Worm (Caenorhabditis elegans) whole organism, young adult: ENCODE measurements around the gene C39B5.14.

Experiments used
- B0019.2 ChIP-seq: fragments of 200-800 bp; sonication (Bioruptor generic); conservative IDR thresholded peaks from 2 replicates; pipeline ENCODE4 v1.3.6; 2022; ENCODE audit warnings: missing genetic modification reagents, missing genetic modification characterization, missing compliant biosample characterization
- F33H1.4 ChIP-seq: fragments of 200-800 bp; sonication (Bioruptor generic); IDR thresholded peaks from 2 replicates; pipeline ENCODE4 v1.3.6; 2022; ENCODE audit warnings: missing genetic modification reagents, missing genetic modification characterization, missing compliant biosample characterization
- F57A8.1 ChIP-seq: fragments of 200-800 bp; sonication (Bioruptor generic); optimal IDR thresholded peaks from 2 replicates; lab custom pipeline; 2018; ENCODE audit warnings: mild to moderate bottlenecking, missing genetic modification characterization, moderate library complexity, missing compliant biosample characterization
- F57C9.4 ChIP-seq: sonication (generic microtip); optimal IDR thresholded peaks from 2 replicates; lab custom pipeline; 2017; ENCODE audit warnings: mild to moderate bottlenecking, missing genetic modification characterization, missing compliant biosample characterization
- ZK185.1 ChIP-seq: sonication (generic microtip); optimal IDR thresholded peaks from 2 replicates; lab custom pipeline; 2016; ENCODE audit warnings: mild to moderate bottlenecking, missing genetic modification characterization, missing compliant biosample characterization; ENCODE audit not compliant: poor library complexity, severe bottlenecking
- akir-1 ChIP-seq: fragments of 200-800 bp; sonication (Bioruptor generic); optimal IDR thresholded peaks from 2 replicates; lab custom pipeline; 2018; ENCODE audit warnings: mild to moderate bottlenecking, missing genetic modification characterization, moderate library complexity, missing compliant biosample characterization
- ama-1 ChIP-seq, 3 experiments: fragments of 150-350 bp in 1 of 3; sonication (generic microtip) in 2 of 3; optimal IDR thresholded peaks; 2 replicates each; lab custom pipeline; 2014 to 2018; ENCODE audit warnings: missing biosample characterization in 2 of 3, missing genetic modification characterization in 2 of 3, missing genetic modification reagents in 2 of 3
- attf-3 ChIP-seq: fragments of 200-800 bp; sonication (Bioruptor generic); conservative IDR thresholded peaks from 2 replicates; pipeline ENCODE4 v1.3.6; 2022; ENCODE audit warnings: missing genetic modification reagents, missing genetic modification characterization, missing compliant biosample characterization
- attf-5 ChIP-seq: fragments of 200-800 bp; sonication (Bioruptor generic); optimal IDR thresholded peaks from 2 replicates; lab custom pipeline; 2018; ENCODE audit warnings: mild to moderate bottlenecking, missing genetic modification characterization, missing compliant biosample characterization
- cebp-1 ChIP-seq, 2 experiments: fragments of 200-800 bp in 1 of 2; sonication (Bioruptor generic) in 1 of 2; sonication (generic microtip) in 1 of 2; IDR thresholded peaks in 1 of 2; optimal IDR thresholded peaks in 1 of 2; 2 replicates each; pipeline versions ENCODE4 v1.3.6 to Lab custom; 2017 to 2022; ENCODE audit warnings: missing compliant biosample characterization in 2 of 2, missing genetic modification characterization in 2 of 2, mild to moderate bottlenecking in 1 of 2, missing genetic modification reagents in 1 of 2, moderate library complexity in 1 of 2
- ceh-27 ChIP-seq: fragments of 200-800 bp; sonication (Bioruptor generic); optimal IDR thresholded peaks from 2 replicates; lab custom pipeline; 2018; ENCODE audit warnings: mild to moderate bottlenecking, missing genetic modification characterization, moderate library complexity, missing compliant biosample characterization
- ceh-40 ChIP-seq: fragments of 200-800 bp; sonication (Bioruptor generic); IDR thresholded peaks from 2 replicates; pipeline ENCODE4 v1.3.6; 2022; ENCODE audit warnings: missing genetic modification characterization, missing compliant biosample characterization
- chd-7 ChIP-seq: sonication (generic microtip); optimal IDR thresholded peaks from 2 replicates; lab custom pipeline; 2016; ENCODE audit warnings: mild to moderate bottlenecking, missing genetic modification characterization, moderate library complexity, missing compliant biosample characterization
- die-1 ChIP-seq: sonication (generic microtip); optimal IDR thresholded peaks from 2 replicates; lab custom pipeline; 2016; ENCODE audit warnings: missing genotype, mild to moderate bottlenecking, missing genetic modification characterization, missing compliant biosample characterization
- dox-1 ChIP-seq: fragments of 200-800 bp; sonication (Bioruptor generic); IDR thresholded peaks from 2 replicates; pipeline ENCODE4 v1.3.6; 2022; ENCODE audit warnings: missing genetic modification reagents, missing genetic modification characterization, missing compliant biosample characterization
- dpl-1 ChIP-seq: fragments of 150-350 bp; optimal IDR thresholded peaks from 2 replicates; lab custom pipeline; 2014; ENCODE audit warnings: missing biosample characterization, missing genetic modification reagents, missing genetic modification characterization
- efl-1 ChIP-seq: fragments of 150-350 bp; optimal IDR thresholded peaks from 2 replicates; lab custom pipeline; 2014; ENCODE audit warnings: missing biosample characterization, missing genetic modification reagents, missing genetic modification characterization
- egrh-3 ChIP-seq: fragments of 200-800 bp; sonication (Bioruptor generic); IDR thresholded peaks from 2 replicates; pipeline ENCODE4 v1.3.6; 2022; ENCODE audit warnings: missing genetic modification reagents, missing genetic modification characterization, missing compliant biosample characterization
- hrde-1 ChIP-seq: sonication (generic microtip); optimal IDR thresholded peaks from 2 replicates; lab custom pipeline; 2016; ENCODE audit warnings: missing genetic modification characterization, mild to moderate bottlenecking, missing compliant biosample characterization, moderate library complexity, missing genotype, missing genetic modification reagents, borderline replicate concordance
- let-607 ChIP-seq, 2 experiments: fragments of 200-800 bp in 1 of 2; sonication (Bioruptor generic) in 1 of 2; sonication (generic microtip) in 1 of 2; optimal IDR thresholded peaks; 2 replicates each; lab custom pipeline; 2016 to 2018; ENCODE audit warnings: mild to moderate bottlenecking in 2 of 2, missing compliant biosample characterization in 2 of 2, missing genetic modification characterization in 2 of 2, moderate library complexity in 2 of 2, missing genotype in 1 of 2
- lin-26 ChIP-seq: fragments of 200-800 bp; sonication (Bioruptor generic); IDR thresholded peaks from 2 replicates; pipeline ENCODE4 v1.3.6; 2022; ENCODE audit warnings: missing genetic modification reagents, missing genetic modification characterization, missing compliant biosample characterization
- lsl-1 ChIP-seq: fragments of 200-800 bp; sonication (Bioruptor generic); optimal IDR thresholded peaks from 2 replicates; lab custom pipeline; 2018; ENCODE audit warnings: mild to moderate bottlenecking, missing genetic modification characterization, moderate library complexity, missing compliant biosample characterization
- nfya-1 ChIP-seq: sonication (generic microtip); optimal IDR thresholded peaks from 2 replicates; lab custom pipeline; 2017; ENCODE audit warnings: antibody characterized with exemption, missing compliant biosample characterization, missing genetic modification characterization, borderline replicate concordance; ENCODE audit not compliant: insufficient read depth
- nfya-2 ChIP-seq: fragments of 200-800 bp; sonication (Bioruptor generic); IDR thresholded peaks from 2 replicates; pipeline ENCODE4 v1.3.6; 2022; ENCODE audit warnings: missing genetic modification reagents, missing genetic modification characterization, missing compliant biosample characterization
- nhr-27 ChIP-seq: fragments of 200-800 bp; sonication (Bioruptor generic); optimal IDR thresholded peaks from 2 replicates; lab custom pipeline; 2018; ENCODE audit warnings: mild to moderate bottlenecking, missing genetic modification characterization, moderate library complexity, missing compliant biosample characterization
- nhr-80 ChIP-seq: sonication (generic microtip); optimal IDR thresholded peaks from 2 replicates; lab custom pipeline; 2016; ENCODE audit warnings: missing genetic modification characterization, missing compliant biosample characterization
- pha-4 ChIP-seq: fragments of 150-350 bp; sonication (generic microtip); optimal IDR thresholded peaks from 2 replicates; lab custom pipeline; 2014; ENCODE audit warnings: missing biosample characterization, missing genetic modification reagents, missing genetic modification characterization
- rpc-1 ChIP-seq, 2 experiments: fragments of 150-350 bp in 1 of 2; sonication (generic microtip) in 1 of 2; optimal IDR thresholded peaks; 2 replicates each; lab custom pipeline; 2014 to 2018; ENCODE audit warnings: missing biosample characterization in 1 of 2, missing genetic modification characterization in 1 of 2, missing genetic modification reagents in 1 of 2, missing genotype in 1 of 2
- snpc-1.1 ChIP-seq: sonication (generic microtip); optimal IDR thresholded peaks from 2 replicates; lab custom pipeline; 2017; ENCODE audit warnings: missing genetic modification characterization, mild to moderate bottlenecking, missing compliant biosample characterization, antibody characterized with exemption, moderate library complexity, missing genotype, missing genetic modification reagents; ENCODE audit not compliant: insufficient read depth
- snpc-3.4 ChIP-seq: sonication (generic microtip); optimal IDR thresholded peaks from 2 replicates; lab custom pipeline; 2017; ENCODE audit warnings: missing genetic modification characterization, mild to moderate bottlenecking, missing compliant biosample characterization, antibody characterized with exemption, moderate library complexity, missing genotype, missing genetic modification reagents
- snpc-4 ChIP-seq, 5 experiments: fragments of 150-350 bp in 1 of 5; sonication (generic microtip) in 4 of 5; optimal IDR thresholded peaks; 2 replicates each; lab custom pipeline; 2014 to 2018; ENCODE audit warnings: missing genetic modification characterization in 5 of 5, missing biosample characterization in 3 of 5, antibody characterized with exemption in 2 of 5, mild to moderate bottlenecking in 2 of 5, missing compliant biosample characterization in 2 of 5, missing genotype in 2 of 5, moderate library complexity in 2 of 5, missing genetic modification reagents in 1 of 5
- tlf-1 ChIP-seq: fragments of 200-800 bp; sonication (Bioruptor generic); optimal IDR thresholded peaks from 2 replicates; lab custom pipeline; 2018; ENCODE audit warnings: mild to moderate bottlenecking, missing genetic modification characterization, missing compliant biosample characterization
- unc-130 ChIP-seq: sonication (generic microtip); optimal IDR thresholded peaks from 2 replicates; lab custom pipeline; 2016; ENCODE audit warnings: missing genetic modification reagents, missing genetic modification characterization, missing compliant biosample characterization
- xnd-1 ChIP-seq: sonication (generic microtip); optimal IDR thresholded peaks from 2 replicates; lab custom pipeline; 2016; ENCODE audit warnings: missing genotype, missing genetic modification reagents, missing genetic modification characterization, missing compliant biosample characterization
- zfh-2 ChIP-seq: fragments of 200-800 bp; sonication (Bioruptor generic); conservative IDR thresholded peaks from 2 replicates; pipeline ENCODE4 v1.3.6; 2022; ENCODE audit warnings: missing genetic modification reagents, missing genetic modification characterization, missing compliant biosample characterization
- zim-3 ChIP-seq: sonication (generic microtip); optimal IDR thresholded peaks from 2 replicates; lab custom pipeline; 2017; ENCODE audit warnings: mild to moderate bottlenecking, missing genetic modification characterization, moderate library complexity, missing compliant biosample characterization
- ztf-18 ChIP-seq: sonication (generic microtip); optimal IDR thresholded peaks from 2 replicates; lab custom pipeline; 2016; ENCODE audit warnings: missing genotype, mild to moderate bottlenecking, missing genetic modification characterization, missing compliant biosample characterization
- ztf-3 ChIP-seq: fragments of 200-800 bp; sonication (Bioruptor generic); optimal IDR thresholded peaks from 2 replicates; lab custom pipeline; 2018; ENCODE audit warnings: mild to moderate bottlenecking, missing genetic modification characterization, missing compliant biosample characterization
- ztf-6 ChIP-seq: fragments of 200-800 bp; sonication (Bioruptor generic); IDR thresholded peaks from 2 replicates; pipeline ENCODE4 v1.3.6; 2022; ENCODE audit warnings: missing genetic modification reagents, missing genetic modification characterization, missing compliant biosample characterization

C39B5.14 gene

DNA sequence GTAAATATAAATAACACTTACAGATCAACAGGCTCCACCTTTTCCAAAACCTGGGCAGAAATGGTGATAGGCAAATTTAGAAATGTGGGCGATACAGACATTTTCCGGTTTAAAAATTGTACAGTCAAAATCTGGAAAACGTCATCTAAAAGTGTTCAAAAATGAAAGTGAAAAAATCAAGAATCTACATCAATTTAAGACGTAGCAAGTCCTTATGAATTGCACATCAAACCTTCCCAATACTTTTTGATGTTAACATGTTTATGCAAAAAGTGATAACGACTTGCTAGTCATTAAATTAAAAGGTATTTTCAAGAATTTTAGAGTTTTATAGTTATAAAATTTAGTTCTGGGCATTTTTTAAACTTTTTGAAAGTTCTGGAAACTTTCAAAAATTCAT, 40.1 kb downstream of the C39B5.14 start, which contains the start of gene fbxa-7:
Gene fbxa-7, minus strand, starts transcription at position 101 of the 400 bp plus-strand sequence.
- no peak for TF ChIP-seq rpc-1 (optimal IDR thresholded peaks at IDR 0.05; lab: Kevin White, UChicago)
- no peak for TF ChIP-seq rpc-1 (tag; optimal IDR thresholded peaks at IDR 0.05; lab: Kevin White, UChicago)
- TF ChIP-seq xnd-1 (tag; lab: Kevin White, UChicago): no peak
- TF ChIP-seq die-1: no peak
- no peak for TF ChIP-seq ztf-3
- TF ChIP-seq snpc-1.1 (tag; lab: Kevin White, UChicago): no peak
- TF ChIP-seq dpl-1 (GFP tag; lab: Kevin White, UChicago): no peak
- TF ChIP-seq lin-26 (GFP tag; lab: Robert Waterston, UW): no peak
- TF ChIP-seq ztf-18: no peak
- no peak for TF ChIP-seq ceh-27
- no peak for TF ChIP-seq ama-1 (optimal IDR thresholded peaks at IDR 0.05; lab: Kevin White, UChicago)
- no peak for TF ChIP-seq ama-1 (GFP tag; optimal IDR thresholded peaks at IDR 0.05; lab: Kevin White, UChicago)
- TF ChIP-seq B0019.2: no peak
- TF ChIP-seq dox-1 (GFP tag; lab: Robert Waterston, UW): no peak
- no peak for TF ChIP-seq F57C9.4 (tag; lab: Kevin White, UChicago)
- TF ChIP-seq efl-1: no peak

DNA sequence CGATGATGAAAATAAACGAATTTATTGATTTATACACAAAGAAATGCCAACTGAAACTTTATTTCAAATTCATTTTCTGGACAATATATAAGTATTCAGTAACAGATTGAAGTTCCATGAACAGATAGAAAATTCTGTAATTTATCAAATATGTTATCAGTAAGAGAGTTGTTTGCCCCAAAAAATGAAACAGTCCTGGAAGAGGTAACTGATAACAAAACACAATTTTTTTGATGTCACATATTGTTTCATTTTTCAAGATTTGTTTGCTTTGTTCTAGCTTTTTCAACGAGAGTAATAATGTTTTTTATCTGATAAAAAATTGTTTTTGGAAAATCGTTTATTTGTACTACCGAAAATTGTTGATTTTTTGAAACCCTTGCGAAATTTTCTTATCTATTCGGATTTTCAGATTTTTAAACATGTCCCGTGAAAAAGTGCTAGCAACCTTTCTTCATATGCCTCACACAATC, 41.8 kb downstream of the C39B5.14 start, which contains the start of gene fbxa-73:
Gene fbxa-73, plus strand, starts transcription at position 423 of the 473 bp plus-strand sequence.
- TF ChIP-seq ZK185.1 (tag; lab: Kevin White, UChicago): no peak
- peak; percentile 26 for TF ChIP-seq nhr-80

DNA sequence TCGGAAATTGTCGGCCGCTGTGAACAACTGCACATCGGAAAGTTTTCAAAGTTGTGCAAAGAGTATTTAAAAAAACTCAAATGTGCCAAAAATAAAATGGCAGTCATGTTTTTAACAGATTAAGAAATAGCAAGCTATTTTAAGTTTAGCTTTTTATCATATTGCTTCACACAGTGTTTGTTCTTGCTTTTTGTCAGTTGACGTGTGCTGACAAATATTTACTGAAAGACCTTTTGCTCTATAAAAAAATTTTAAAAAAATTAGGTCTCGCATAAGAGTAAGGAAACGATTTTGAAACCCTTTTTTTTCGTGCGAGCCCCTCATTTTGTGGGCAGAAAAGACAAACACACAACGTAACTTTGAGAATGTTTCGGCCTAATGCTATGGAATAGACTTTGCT, 44.3 kb downstream of the C39B5.14 start, which contains the start of gene fbxa-71:
Gene fbxa-71, plus strand, starts transcription at position 301 of the 400 bp plus-strand sequence.
- TF ChIP-seq ceh-40 (GFP tag; lab: Robert Waterston, UW): no peak
- no peak for TF ChIP-seq pha-4
- TF ChIP-seq attf-3 (GFP tag; lab: Robert Waterston, UW): no peak
- no peak for TF ChIP-seq zfh-2
- no peak for TF ChIP-seq nfya-2 (GFP tag; lab: Robert Waterston, UW)
- no peak for TF ChIP-seq nhr-27 (tag; lab: Kevin White, UChicago)
- no peak for TF ChIP-seq ZK185.1 (tag; lab: Kevin White, UChicago)
- TF ChIP-seq F57A8.1 (GFP tag; lab: Kevin White, UChicago): no peak
- no peak for TF ChIP-seq tlf-1
- no peak for TF ChIP-seq snpc-3.4 (tag; lab: Kevin White, UChicago)
- no peak for TF ChIP-seq dox-1 (GFP tag; lab: Robert Waterston, UW)
- TF ChIP-seq akir-1 (GFP tag; lab: Kevin White, UChicago): no peak
- no peak for TF ChIP-seq cebp-1 (GFP tag; IDR thresholded peaks at IDR 0.05; lab: Robert Waterston, UW)
- TF ChIP-seq cebp-1 (tag; optimal IDR thresholded peaks at IDR 0.05; lab: Kevin White, UChicago): no peak

DNA sequence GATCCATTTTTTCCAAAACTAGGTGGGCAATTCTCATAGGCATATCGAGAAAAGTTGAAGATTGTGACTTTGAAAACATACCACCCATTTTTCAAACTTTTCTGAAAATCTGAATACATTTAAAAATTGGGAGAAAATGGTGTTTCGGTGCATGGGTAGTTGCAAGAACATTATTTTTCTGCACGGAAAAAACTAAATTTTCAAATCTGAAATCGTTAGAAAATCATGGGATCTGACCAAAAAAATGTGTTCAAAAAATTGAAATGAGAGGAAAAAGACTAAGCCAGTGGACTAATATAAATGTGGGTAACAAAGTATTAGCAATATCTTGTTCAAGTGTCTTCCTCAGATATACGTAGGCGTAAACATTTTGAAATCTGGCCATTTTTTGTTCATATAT, 47.6 kb downstream of the C39B5.14 start, which contains the start of gene fbxa-43:
Gene fbxa-43, minus strand, starts transcription at position 101 of the 400 bp plus-strand sequence.
- no peak for TF ChIP-seq F33H1.4 (GFP tag; lab: Robert Waterston, UW)
- no peak for TF ChIP-seq attf-5 (GFP tag; lab: Kevin White, UChicago)
- TF ChIP-seq ceh-40 (GFP tag; lab: Robert Waterston, UW): no peak
- no peak for TF ChIP-seq chd-7
- TF ChIP-seq lsl-1: no peak
- no peak for TF ChIP-seq snpc-4 (GFP tag; optimal IDR thresholded peaks at IDR 0.05; lab: Kevin White, UChicago)
- TF ChIP-seq snpc-4 (tag; optimal IDR thresholded peaks at IDR 0.05; lab: Kevin White, UChicago): no peak
- TF ChIP-seq egrh-3 (GFP tag; lab: Robert Waterston, UW): no peak
- no peak for TF ChIP-seq rpc-1 (optimal IDR thresholded peaks at IDR 0.05; lab: Kevin White, UChicago)
- no peak for TF ChIP-seq rpc-1 (tag; optimal IDR thresholded peaks at IDR 0.05; lab: Kevin White, UChicago)
- no peak for TF ChIP-seq nfya-1 (tag; lab: Kevin White, UChicago)
- no peak for TF ChIP-seq hrde-1 (tag; lab: Kevin White, UChicago)
- no peak for TF ChIP-seq ztf-6 (GFP tag; lab: Robert Waterston, UW)
- no peak for TF ChIP-seq lin-26 (GFP tag; lab: Robert Waterston, UW)
- no peak for TF ChIP-seq let-607 (tag; optimal IDR thresholded peaks at IDR 0.05; lab: Kevin White, UChicago)
- TF ChIP-seq unc-130 (GFP tag; lab: Kevin White, UChicago): no peak
- no peak for TF ChIP-seq zim-3
